Fruit fly (Drosophila melanogaster) whole organism, wandering third instar larva: Measurements from ENCODE around the gene comm2.

Source experiments
- Abd-B ChIP-seq: fragments of >200 bp; optimal IDR thresholded peaks from 2 replicates; lab custom pipeline; 2017; ENCODE audit warnings: missing biosample characterization, missing genetic modification characterization
- CG32264 ChIP-seq: fragments of 200-800 bp; sonication (Bioruptor generic); optimal IDR thresholded peaks from 2 replicates; lab custom pipeline; 2016; ENCODE audit warnings: missing biosample characterization, missing genetic modification characterization
- CG9705 ChIP-seq: fragments of 200-800 bp; sonication (Bioruptor generic); optimal IDR thresholded peaks from 2 replicates; lab custom pipeline; 2018; ENCODE audit warnings: missing biosample characterization, mild to moderate bottlenecking, missing genetic modification characterization
- CrebA ChIP-seq: fragments of 200-800 bp; sonication (Bioruptor generic); optimal IDR thresholded peaks from 2 replicates; lab custom pipeline; 2016; ENCODE audit warnings: missing biosample characterization, mild to moderate bottlenecking, missing genetic modification characterization, borderline replicate concordance
- Dfd ChIP-seq: fragments of >200 bp; optimal IDR thresholded peaks from 2 replicates; lab custom pipeline; 2017; ENCODE audit warnings: missing biosample characterization, missing genetic modification characterization
- Dif ChIP-seq: fragments of 200-275, 200-300 bp; sonication (Bioruptor generic); optimal IDR thresholded peaks from 2 replicates; lab custom pipeline; 2018; ENCODE audit warnings: missing biosample characterization, missing genetic modification characterization; ENCODE audit not compliant: partially characterized antibody
- GATAd ChIP-seq: sonication (Bioruptor generic); optimal IDR thresholded peaks from 2 replicates; lab custom pipeline; 2016; ENCODE audit warnings: missing biosample characterization, missing genetic modification characterization
- HLH106 ChIP-seq: fragments of 200-800 bp; optimal IDR thresholded peaks from 3 replicates; lab custom pipeline; 2019; ENCODE audit warnings: missing biosample characterization, mild to moderate bottlenecking, missing genetic modification characterization, moderate library complexity
- Hnf4 ChIP-seq: fragments of 200-800 bp; sonication (Bioruptor generic); optimal IDR thresholded peaks from 2 replicates; lab custom pipeline; 2016; ENCODE audit warnings: missing biosample characterization, mild to moderate bottlenecking, missing genetic modification characterization
- Hr83 ChIP-seq: fragments of 200-300 bp; sonication (Bioruptor generic); optimal IDR thresholded peaks from 2 replicates; lab custom pipeline; 2016; ENCODE audit warnings: missing biosample characterization, mild to moderate bottlenecking, missing genetic modification characterization, moderate library complexity; ENCODE audit not compliant: poor library complexity, severe bottlenecking
- Jra ChIP-seq: sonication (Bioruptor generic); optimal IDR thresholded peaks from 2 replicates; lab custom pipeline; 2016; ENCODE audit warnings: missing biosample characterization, missing genetic modification characterization
- Myc ChIP-seq: fragments of >200 bp; optimal IDR thresholded peaks from 2 replicates; lab custom pipeline; 2017
- OdsH ChIP-seq: fragments of 200-800 bp; sonication (Bioruptor generic); optimal IDR thresholded peaks from 2 replicates; lab custom pipeline; 2016; ENCODE audit warnings: missing biosample characterization, mild to moderate bottlenecking, missing genetic modification characterization
- Rel ChIP-seq, 2 experiments: fragments of 200-800 bp; sonication (Bioruptor generic) in 1 of 2; optimal IDR thresholded peaks; 2 replicates in 1 of 2; 3 replicates in 1 of 2; lab custom pipeline; 2016 to 2019; ENCODE audit warnings: mild to moderate bottlenecking in 2 of 2, missing biosample characterization in 2 of 2, missing genetic modification characterization in 2 of 2, moderate library complexity in 1 of 2
- Sp1 ChIP-seq: fragments of 200-800 bp; sonication (Bioruptor generic); optimal IDR thresholded peaks from 3 replicates; lab custom pipeline; 2019; ENCODE audit warnings: missing biosample characterization, mild to moderate bottlenecking, missing genetic modification characterization, moderate library complexity
- Vsx2 ChIP-seq: fragments of 200-300, 225-300 bp; sonication (Bioruptor generic); optimal IDR thresholded peaks from 2 replicates; lab custom pipeline; 2018; ENCODE audit warnings: missing biosample characterization, missing genetic modification characterization; ENCODE audit not compliant: partially characterized antibody
- brk ChIP-seq: fragments of 200-800 bp; sonication (Bioruptor generic); optimal IDR thresholded peaks from 2 replicates; lab custom pipeline; 2016; ENCODE audit warnings: missing biosample characterization, mild to moderate bottlenecking, missing genetic modification characterization
- dl ChIP-seq, 2 experiments: fragments of 175-275, 200-275 bp in 1 of 2; fragments of 200-275 bp in 1 of 2; sonication (Bioruptor generic); optimal IDR thresholded peaks; lab custom pipeline; 2018; ENCODE audit warnings: mild to moderate bottlenecking in 2 of 2, missing biosample characterization in 2 of 2, missing genetic modification characterization in 2 of 2, moderate library complexity in 2 of 2; ENCODE audit not compliant: partially characterized antibody in 2 of 2, insufficient read depth in 1 of 2
- dmrt93B ChIP-seq: fragments of 200-800 bp; sonication (Bioruptor generic); optimal IDR thresholded peaks from 2 replicates; lab custom pipeline; 2018; ENCODE audit warnings: missing biosample characterization, mild to moderate bottlenecking, missing genetic modification characterization
- dsf ChIP-seq: sonication (Bioruptor generic); optimal IDR thresholded peaks from 2 replicates; lab custom pipeline; 2016; ENCODE audit warnings: missing biosample characterization, missing genetic modification characterization, borderline replicate concordance
- ey ChIP-seq: fragments of 200-800 bp; sonication (Bioruptor generic); optimal IDR thresholded peaks from 2 replicates; lab custom pipeline; 2016; ENCODE audit warnings: missing biosample characterization, missing genetic modification characterization
- foxo ChIP-seq, 2 experiments: fragments of 200-800 bp; sonication (Bioruptor generic); optimal IDR thresholded peaks; 2 replicates in 1 of 2; 3 replicates in 1 of 2; lab custom pipeline; 2016 to 2017; ENCODE audit warnings: missing biosample characterization in 2 of 2, missing genetic modification characterization in 2 of 2
- fru ChIP-seq: fragments of 200-800 bp; sonication (Bioruptor generic); optimal IDR thresholded peaks from 3 replicates; lab custom pipeline; 2016; ENCODE audit warnings: missing biosample characterization, mild to moderate bottlenecking, missing genetic modification characterization
- h ChIP-seq: fragments of 200-800 bp; sonication (Bioruptor generic); optimal IDR thresholded peaks from 3 replicates; lab custom pipeline; 2016; ENCODE audit warnings: missing biosample characterization, mild to moderate bottlenecking, missing genetic modification characterization
- jim ChIP-seq: fragments of 175-275, 200-325 bp; sonication (Bioruptor generic); optimal IDR thresholded peaks from 2 replicates; lab custom pipeline; 2016; ENCODE audit warnings: missing biosample characterization, mild to moderate bottlenecking, missing genetic modification characterization
- lola ChIP-seq: fragments of >200 bp; optimal IDR thresholded peaks from 2 replicates; lab custom pipeline; 2017; ENCODE audit warnings: missing biosample characterization, missing genetic modification characterization
- pan ChIP-seq: fragments of >200 bp; optimal IDR thresholded peaks from 2 replicates; lab custom pipeline; 2017
- psq ChIP-seq: fragments of 200-800 bp; sonication (Bioruptor generic); optimal IDR thresholded peaks from 3 replicates; lab custom pipeline; 2017; ENCODE audit warnings: missing biosample characterization, mild to moderate bottlenecking, missing genetic modification characterization, moderate library complexity
- rgr ChIP-seq: fragments of 200-800 bp; sonication (Bioruptor generic); optimal IDR thresholded peaks from 3 replicates; lab custom pipeline; 2016; ENCODE audit warnings: missing biosample characterization, mild to moderate bottlenecking, missing genetic modification characterization
- sage ChIP-seq: fragments of 200-800 bp; sonication (Bioruptor generic); optimal IDR thresholded peaks from 2 replicates; lab custom pipeline; 2016; ENCODE audit warnings: missing biosample characterization, mild to moderate bottlenecking, missing genetic modification characterization
- sv ChIP-seq: fragments of 200-800 bp; sonication (Bioruptor generic); optimal IDR thresholded peaks from 3 replicates; lab custom pipeline; 2016; ENCODE audit warnings: missing biosample characterization, missing genetic modification characterization
- tai ChIP-seq: sonication (Bioruptor generic); optimal IDR thresholded peaks from 2 replicates; lab custom pipeline; 2016; ENCODE audit warnings: missing biosample characterization, missing genetic modification characterization
- woc ChIP-seq: sonication (Bioruptor generic); optimal IDR thresholded peaks from 2 replicates; lab custom pipeline; 2016; ENCODE audit warnings: missing biosample characterization, mild to moderate bottlenecking, missing genetic modification characterization

comm2 gene

DNA sequence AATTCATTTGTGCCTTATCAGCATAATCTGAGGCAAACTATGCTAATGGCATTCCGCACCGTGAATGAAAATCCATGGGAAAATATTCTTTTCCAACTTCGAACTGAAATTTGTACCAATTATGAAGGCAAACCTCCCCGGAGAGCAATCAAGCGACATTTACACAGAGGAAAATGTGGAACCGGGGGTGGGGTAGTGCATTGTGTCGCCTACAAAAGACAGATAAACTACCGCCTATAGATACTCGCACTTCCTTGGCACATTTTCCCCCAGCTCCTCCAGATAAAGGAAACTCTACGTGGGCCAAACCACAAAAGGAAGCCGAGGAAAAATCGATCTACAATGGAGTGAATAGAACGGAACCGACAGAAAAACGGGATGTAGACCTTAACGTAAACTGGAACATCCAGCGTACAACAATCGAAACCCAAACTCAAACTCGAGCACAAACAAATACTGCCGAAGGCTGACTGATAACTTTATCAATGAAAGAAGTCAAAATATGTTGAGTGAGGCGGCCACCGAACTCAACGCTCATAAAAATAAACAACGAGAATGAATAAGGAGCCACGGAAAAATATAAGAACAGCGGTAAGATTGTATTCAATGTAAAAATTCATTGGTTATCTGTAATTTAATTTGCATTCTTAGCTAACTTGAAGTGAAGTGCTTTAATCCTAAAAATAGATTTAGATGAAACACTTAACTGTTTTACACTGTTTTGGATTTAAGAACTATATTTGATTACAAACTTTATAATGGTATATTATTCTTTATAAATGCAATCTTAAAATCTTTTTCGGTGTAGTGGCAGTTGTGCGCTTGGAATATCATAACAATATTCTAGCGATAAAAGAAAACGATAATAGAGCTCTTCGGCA lies 8.7 kb downstream of the comm2 start:
- TF ChIP-seq Jra (GFP tag; lab: Kevin White, UChicago): no peak
- no peak for TF ChIP-seq OdsH (GFP tag; lab: Kevin White, UChicago)
- no peak for TF ChIP-seq lola (GFP tag; lab: Kevin White, UChicago)
- no peak for TF ChIP-seq Dfd (GFP tag; lab: Kevin White, UChicago)
- TF ChIP-seq Dif: no peak
- TF ChIP-seq fru: peak; percentile 13
- no peak for TF ChIP-seq tai (GFP tag; lab: Kevin White, UChicago)
- peak; percentile 15 for TF ChIP-seq HLH106
- TF ChIP-seq foxo (GFP tag; optimal IDR thresholded peaks at IDR 0.05; lab: Kevin White, UChicago): peak in 1 of 2 experiments; percentile 26

DNA sequence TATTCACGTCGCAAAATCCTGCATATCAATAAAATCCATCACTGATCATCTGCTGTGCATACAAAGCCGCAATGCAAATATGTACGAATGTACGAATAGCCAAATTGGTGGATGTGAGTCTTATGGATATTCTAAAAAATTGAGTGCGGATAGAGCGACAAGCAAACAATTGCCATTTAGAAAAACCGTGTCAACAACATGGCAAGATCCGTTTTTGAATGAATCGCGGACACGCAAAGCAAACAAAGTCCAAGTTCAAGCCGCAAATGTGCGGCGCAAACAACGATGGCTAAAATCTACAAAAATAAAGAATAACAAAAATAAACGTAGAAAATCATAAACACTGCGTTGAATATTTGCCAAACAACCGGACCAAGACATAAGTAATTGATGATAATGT lies 10.1 kb downstream of the comm2 start:
- no peak for TF ChIP-seq Hr83 (GFP tag; lab: Kevin White, UChicago)
- no peak for TF ChIP-seq sage (GFP tag; lab: Kevin White, UChicago)
- TF ChIP-seq Vsx2: no peak

DNA sequence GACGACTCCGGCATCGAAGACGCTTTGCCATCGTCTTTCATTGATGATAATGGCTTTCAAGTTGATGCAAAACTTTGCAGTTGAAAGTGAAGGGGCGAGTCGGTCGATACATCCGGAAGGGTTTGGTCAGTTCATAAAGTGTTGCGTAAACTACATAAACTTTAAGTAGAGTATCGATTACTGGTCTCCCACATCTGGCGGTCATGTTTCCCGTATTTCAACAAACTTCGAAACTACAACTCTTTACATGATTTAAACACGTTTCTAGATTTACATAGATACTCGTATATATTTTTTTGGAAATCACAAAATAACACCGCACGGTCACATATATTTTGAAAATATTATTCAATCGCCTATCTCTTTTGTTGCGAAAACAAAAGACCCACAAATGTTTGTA lies 11.8 kb downstream of the comm2 start, which contains the start of gene CG34452:
CG34452 (minus strand) TSS at position 101 of the 400 bp plus-strand sequence.
- no peak for TF ChIP-seq Jra (GFP tag; lab: Kevin White, UChicago)
- TF ChIP-seq woc (GFP tag; lab: Kevin White, UChicago): no peak
- TF ChIP-seq OdsH (GFP tag; lab: Kevin White, UChicago): no peak
- TF ChIP-seq lola (GFP tag; lab: Kevin White, UChicago): no peak
- TF ChIP-seq HLH106: no peak
- no peak for TF ChIP-seq CG9705 (GFP tag; lab: Kevin White, UChicago)
- TF ChIP-seq dmrt93B (GFP tag; lab: Kevin White, UChicago): no peak
- TF ChIP-seq Sp1: no peak
- TF ChIP-seq rgr (GFP tag; lab: Kevin White, UChicago): no peak
- no peak for TF ChIP-seq Myc (lab: Kevin White, UChicago)
- TF ChIP-seq ey (GFP tag; lab: Kevin White, UChicago): no peak
- TF ChIP-seq jim: no peak
- TF ChIP-seq brk (GFP tag; lab: Kevin White, UChicago): no peak
- TF ChIP-seq Dfd (GFP tag; lab: Kevin White, UChicago): no peak
- no peak for TF ChIP-seq Hnf4
- TF ChIP-seq foxo (GFP tag; optimal IDR thresholded peaks at IDR 0.05; lab: Kevin White, UChicago): no peak
- TF ChIP-seq tai (GFP tag; lab: Kevin White, UChicago): no peak
- TF ChIP-seq h (GFP tag; lab: Kevin White, UChicago): no peak
- TF ChIP-seq fru: no peak

DNA sequence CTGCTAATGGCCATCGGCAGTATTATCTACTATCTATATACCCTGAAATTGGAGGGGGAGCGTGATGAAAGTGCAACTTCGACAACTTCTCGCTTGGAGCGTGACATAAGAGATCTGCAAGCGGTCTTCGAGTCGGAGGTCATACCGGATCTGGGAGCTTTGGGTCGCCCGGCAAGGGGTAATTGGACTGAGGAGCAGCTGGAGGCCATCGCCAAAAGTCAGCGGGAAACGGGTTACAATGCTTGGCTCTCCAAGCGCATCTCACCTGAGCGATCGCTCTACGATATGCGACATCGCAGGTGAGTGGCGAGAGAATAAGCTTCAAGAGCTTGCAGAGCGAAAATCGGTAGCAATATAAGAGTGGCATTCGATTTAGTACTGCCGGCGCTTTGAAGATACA lies 15.6 kb downstream of the comm2 start:
- TF ChIP-seq rgr (GFP tag; lab: Kevin White, UChicago) (no peak), psq (GFP tag; lab: Kevin White, UChicago) (no peak), Dif (peak; percentile 43), jim (no peak), sage (GFP tag; lab: Kevin White, UChicago) (no peak), Vsx2 (peak; percentile 43), pan (lab: Kevin White, UChicago) (no peak), CG9705 (GFP tag; lab: Kevin White, UChicago) (no peak), tai (GFP tag; lab: Kevin White, UChicago) (no peak), lola (GFP tag; lab: Kevin White, UChicago) (no peak), woc (GFP tag; lab: Kevin White, UChicago) (no peak), dmrt93B (GFP tag; lab: Kevin White, UChicago) (no peak), dsf (GFP tag; lab: Kevin White, UChicago) (no peak), Jra (GFP tag; lab: Kevin White, UChicago) (no peak), dl (GFP tag; optimal IDR thresholded peaks at IDR 0.05; lab: Kevin White, UChicago; ENCODE audit: insufficient read depth in 1 of 2, partially characterized antibody in 2 of 2) (peak in 1 of 2 experiments; percentile 59), Abd-B (no peak)

DNA sequence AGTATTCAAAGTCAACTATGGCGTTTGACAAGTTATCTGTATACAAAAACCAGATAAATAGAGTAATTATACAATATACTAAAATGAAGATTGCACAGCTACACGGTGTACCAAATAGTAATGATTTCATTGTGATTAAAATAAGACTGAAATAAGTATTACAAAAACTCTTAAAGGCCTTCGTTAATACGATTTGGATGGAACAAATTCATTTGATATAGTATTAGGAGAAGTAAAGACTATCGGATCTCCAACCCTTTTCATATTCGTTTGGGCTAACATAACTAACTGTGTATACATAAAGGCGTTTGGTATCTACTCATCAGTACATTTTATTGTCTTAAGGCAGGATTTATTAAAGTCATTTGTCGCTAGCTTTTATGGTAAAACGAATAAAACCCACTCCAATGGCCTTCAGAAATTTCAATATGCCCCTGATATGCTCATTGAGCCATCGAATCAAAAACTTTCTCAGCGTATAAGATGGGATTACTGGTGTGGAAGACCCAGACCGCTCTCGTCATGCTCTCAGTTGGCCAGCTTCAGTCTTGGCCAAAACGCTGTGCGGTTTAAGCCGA lies 16.2 kb downstream of the comm2 start, which contains the start of the genes CG7579 and Pgant8:
CG7579 (minus strand) TSS at position 101 of the 578 bp plus-strand sequence.
Pgant8 (plus strand) TSS at position 528 of the 578 bp plus-strand sequence.
- no peak for TF ChIP-seq CG32264 (GFP tag; lab: Kevin White, UChicago)
- TF ChIP-seq rgr (GFP tag; lab: Kevin White, UChicago): no peak
- no peak for TF ChIP-seq tai (GFP tag; lab: Kevin White, UChicago)
- no peak for TF ChIP-seq HLH106
- TF ChIP-seq CrebA: no peak
- TF ChIP-seq dsf (GFP tag; lab: Kevin White, UChicago): no peak
- TF ChIP-seq sv (GFP tag; lab: Kevin White, UChicago): no peak
- no peak for TF ChIP-seq Dif
- TF ChIP-seq Dfd (GFP tag; lab: Kevin White, UChicago): no peak
- no peak for TF ChIP-seq jim
- TF ChIP-seq dl (GFP tag; optimal IDR thresholded peaks at IDR 0.05; lab: Kevin White, UChicago; ENCODE audit: insufficient read depth in 1 of 2, partially characterized antibody in 2 of 2): no peak
- no peak for TF ChIP-seq sage (GFP tag; lab: Kevin White, UChicago)
- TF ChIP-seq GATAd (GFP tag; lab: Kevin White, UChicago): no peak
- no peak for TF ChIP-seq Rel (GFP tag; optimal IDR thresholded peaks at IDR 0.05; lab: Kevin White, UChicago)
- TF ChIP-seq Rel (tag; optimal IDR thresholded peaks at IDR 0.05; lab: Kevin White, UChicago): no peak
- TF ChIP-seq Hnf4: no peak
